Worm (Caenorhabditis elegans): ENCODE results near the gene vhl-1.

Gene vhl-1

DNA sequence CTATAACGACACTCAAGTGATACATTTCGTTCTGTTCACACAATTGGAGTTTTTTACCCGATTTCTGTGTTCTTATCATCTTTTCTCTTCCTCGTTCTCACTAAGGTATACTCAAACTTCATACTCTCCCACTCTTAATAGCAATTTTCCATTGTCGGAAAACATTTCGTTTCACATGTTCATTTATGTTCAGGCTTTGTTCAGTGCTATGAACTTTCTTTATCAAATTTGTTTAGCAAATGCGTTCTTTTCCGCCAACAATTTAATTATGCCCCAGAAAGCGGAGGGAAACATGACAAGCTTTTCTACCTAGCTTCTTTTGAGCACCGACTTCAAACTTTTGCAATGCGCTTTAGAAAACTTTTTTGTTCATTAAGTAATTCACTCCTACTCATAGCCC is 38.3 kb downstream of the vhl-1 start:
- TF ChIP-seq snu-23 (GFP tag; optimal IDR thresholded peaks at IDR 0.05) (no peak), lin-14 (GFP tag; optimal IDR thresholded peaks at IDR 0.05) (no peak), ztf-4 (tag; optimal IDR thresholded peaks at IDR 0.05) (no peak), vab-15 (tag; optimal IDR thresholded peaks at IDR 0.05) (no peak), elt-3 (tag; optimal IDR thresholded peaks at IDR 0.05) (no peak), ceh-88 (GFP tag; IDR thresholded peaks at IDR 0.05) (no peak), ama-1 (optimal IDR thresholded peaks at IDR 0.05) (no peak), ceh-63 (GFP tag; optimal IDR thresholded peaks at IDR 0.05) (no peak), mep-1 (tag; optimal IDR thresholded peaks at IDR 0.05) (no peak), egl-13 (tag; optimal IDR thresholded peaks at IDR 0.05) (no peak), snpc-4 (tag; optimal IDR thresholded peaks at IDR 0.05) (no peak), unc-130 (tag; optimal IDR thresholded peaks at IDR 0.05) (no peak), unc-62 (GFP tag; optimal IDR thresholded peaks at IDR 0.05) (no peak), ztf-11 (tag; optimal IDR thresholded peaks at IDR 0.05) (no peak), jun-1 (tag; optimal IDR thresholded peaks at IDR 0.05) (no peak), C04F5.9 (tag; optimal IDR thresholded peaks at IDR 0.05) (no peak), efl-3 (GFP tag; optimal IDR thresholded peaks at IDR 0.05) (no peak), sptf-1 (tag; optimal IDR thresholded peaks at IDR 0.05) (no peak), lin-39 (tag; optimal IDR thresholded peaks at IDR 0.05) (no peak)

DNA sequence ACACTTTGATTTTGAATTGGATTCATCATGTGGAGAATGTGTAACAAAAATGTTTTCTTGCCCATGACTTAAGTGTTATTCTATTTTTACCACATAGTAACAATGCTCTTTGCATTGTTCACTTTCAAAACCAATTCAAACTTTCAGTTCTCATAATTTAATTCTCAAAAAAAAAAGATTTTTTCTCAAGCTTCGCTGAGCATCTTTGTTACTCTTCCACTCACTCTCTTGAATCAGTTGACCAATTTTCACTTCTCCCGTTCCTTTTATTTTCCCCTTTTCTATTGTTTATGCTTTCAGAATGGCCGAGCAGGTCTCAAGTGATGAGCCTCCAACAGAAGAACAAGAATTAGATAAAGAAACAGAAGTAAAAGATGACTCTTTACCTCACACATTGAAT is 39.0 kb downstream of the vhl-1 start, which contains the start of gene oct-2:
oct-2 (plus strand) TSS at position 301 of the 400 bp plus-strand sequence.
- TF ChIP-seq hpl-2 (GFP tag; optimal IDR thresholded peaks at IDR 0.05) (no peak), mep-1 (tag; optimal IDR thresholded peaks at IDR 0.05) (no peak), ztf-11 (tag; optimal IDR thresholded peaks at IDR 0.05) (no peak), lin-39 (tag; optimal IDR thresholded peaks at IDR 0.05) (no peak), nhr-77 (tag; optimal IDR thresholded peaks at IDR 0.05) (no peak), ets-5 (GFP tag; IDR thresholded peaks at IDR 0.05) (no peak)

DNA sequence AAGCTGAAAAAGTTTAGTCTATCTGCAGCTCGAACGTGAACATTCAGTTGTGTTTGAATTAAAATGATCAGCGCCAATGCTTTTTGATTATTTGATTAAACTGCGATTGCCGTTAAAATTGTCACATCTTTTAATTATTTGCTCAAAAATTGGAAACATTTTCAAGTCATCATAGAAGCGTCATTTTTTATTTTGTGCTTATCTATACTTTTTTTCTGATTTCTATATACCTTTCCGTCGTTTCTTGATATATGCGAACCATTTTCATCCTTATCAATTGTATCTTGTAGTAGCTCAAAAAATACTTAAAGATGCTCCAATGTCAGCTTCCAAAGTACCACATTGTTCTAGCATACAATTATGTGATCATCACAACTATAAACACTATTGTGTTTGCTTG is 44.1 kb downstream of the vhl-1 start:
- no peak for TF ChIP-seq nhr-11 (tag; optimal IDR thresholded peaks at IDR 0.05)
- peak; percentile 71 for TF ChIP-seq elt-2 (tag; optimal IDR thresholded peaks at IDR 0.05)
- TF ChIP-seq lin-35 (GFP tag; optimal IDR thresholded peaks at IDR 0.05), result no peak
- TF ChIP-seq lin-14 (GFP tag; optimal IDR thresholded peaks at IDR 0.05), result no peak

DNA sequence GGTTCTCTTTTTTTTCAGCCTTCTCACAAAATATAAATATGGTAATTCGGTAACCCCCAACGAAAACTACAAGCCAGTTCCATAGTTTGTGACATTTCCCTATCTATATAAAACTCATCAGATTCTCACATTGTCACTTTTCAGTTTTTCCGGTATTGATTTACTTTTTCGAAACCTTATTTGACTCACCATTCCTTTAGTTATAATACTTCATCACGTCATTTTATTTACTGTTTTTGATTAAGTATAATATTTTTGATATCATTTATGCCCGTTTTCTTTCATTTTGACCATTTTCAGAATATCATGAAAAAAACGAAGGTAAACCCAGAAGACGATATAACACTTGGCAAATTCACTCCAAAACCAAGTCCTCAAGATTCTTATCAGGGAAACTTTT is 44.7 kb downstream of the vhl-1 start, which contains the start of gene pgp-3:
pgp-3 (plus strand) TSS at position 301 of the 400 bp plus-strand sequence.
- TF ChIP-seq mep-1 (tag; optimal IDR thresholded peaks at IDR 0.05) (no peak), pag-3 (tag; optimal IDR thresholded peaks at IDR 0.05; ENCODE audit: borderline replicate concordance, insufficient read depth) (no peak), xbp-1 (tag; optimal IDR thresholded peaks at IDR 0.05) (no peak), lin-15B (tag; optimal IDR thresholded peaks at IDR 0.05) (no peak)

DNA sequence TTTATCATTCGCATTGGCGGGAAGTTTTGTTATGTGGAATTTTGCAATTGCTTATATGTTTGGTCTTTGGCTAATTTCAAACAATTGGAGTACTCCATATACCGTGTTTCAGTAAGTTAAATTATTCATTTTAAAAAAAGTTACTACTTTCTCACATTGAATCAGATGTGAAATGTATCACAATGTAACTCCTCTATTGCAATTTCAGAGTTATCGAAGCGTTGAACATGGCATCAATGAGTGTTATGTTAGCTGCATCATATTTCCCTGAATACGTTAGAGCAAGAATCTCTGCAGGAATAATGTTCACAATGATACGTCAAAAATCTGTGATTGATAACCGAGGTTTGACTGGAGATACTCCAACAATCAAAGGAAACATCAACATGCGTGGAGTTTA is 48.7 kb downstream of the vhl-1 start:
- TF ChIP-seq Y116A8C.19 (tag; optimal IDR thresholded peaks at IDR 0.05; ENCODE audit: borderline replicate concordance), result no peak
- TF ChIP-seq mab-9 (GFP tag; IDR thresholded peaks at IDR 0.05), result no peak

DNA sequence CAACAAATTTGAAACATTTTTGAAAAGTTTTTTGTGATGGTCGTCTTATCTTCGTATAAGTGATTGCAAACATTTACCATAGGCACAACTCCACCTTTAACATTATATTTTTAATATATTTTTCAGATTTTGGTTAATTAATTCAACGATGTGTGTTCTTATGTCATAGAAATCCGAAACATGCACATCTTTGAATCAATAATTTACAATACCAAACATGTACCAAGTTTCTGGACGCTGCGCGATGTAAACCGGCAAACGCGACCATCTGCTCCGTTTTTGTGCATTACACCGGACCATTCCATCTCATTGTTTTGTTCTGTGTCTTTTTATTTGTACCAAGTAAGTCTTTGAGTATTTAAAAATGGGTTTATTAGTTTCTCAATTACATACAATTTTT is 50.4 kb downstream of the vhl-1 start, which contains the start of gene pgp-4:
pgp-4 (plus strand) TSS at position 301 of the 400 bp plus-strand sequence.
- TF ChIP-seq lin-35 (GFP tag; optimal IDR thresholded peaks at IDR 0.05) (no peak), ces-1 (GFP tag; optimal IDR thresholded peaks at IDR 0.05) (no peak), nhr-19 (GFP tag; conservative IDR thresholded peaks at IDR 0.05) (no peak), hlh-17 (GFP tag; optimal IDR thresholded peaks at IDR 0.05; ENCODE audit: borderline replicate concordance) (no peak)
